Worm (Caenorhabditis elegans) whole organism, L2 larva: ENCODE measurements around the gene Y94H6A.5.
A peak's percentile ranks its signal among the peaks of the same experiment; 100 is the strongest.

Experiments used
- C34F6.9 ChIP-seq: fragments of 150-350 bp; optimal IDR thresholded peaks from 2 replicates; lab custom pipeline; 2014; ENCODE audit warnings: missing biosample characterization, missing genetic modification characterization
- R02D3.7 ChIP-seq: fragments of 150-350 bp; optimal IDR thresholded peaks from 2 replicates; lab custom pipeline; 2014; ENCODE audit warnings: missing biosample characterization, missing genetic modification characterization
- Y55F3AM.14 ChIP-seq: fragments of 200-800 bp; sonication (Bioruptor generic); optimal IDR thresholded peaks from 2 replicates; lab custom pipeline; 2018; ENCODE audit warnings: mild to moderate bottlenecking, missing genetic modification characterization, missing compliant biosample characterization
- ZK546.5 ChIP-seq: sonication (generic microtip); optimal IDR thresholded peaks from 2 replicates; lab custom pipeline; 2017; ENCODE audit warnings: missing biosample characterization, missing genetic modification characterization
- alr-1 ChIP-seq: fragments of 150-350 bp; optimal IDR thresholded peaks from 2 replicates; lab custom pipeline; 2014; ENCODE audit warnings: missing biosample characterization, missing genetic modification characterization
- aly-2 ChIP-seq: fragments of 150-350 bp; optimal IDR thresholded peaks from 2 replicates; lab custom pipeline; 2014; ENCODE audit warnings: missing biosample characterization, missing genetic modification characterization
- ama-1 ChIP-seq: fragments of 150-350 bp; optimal IDR thresholded peaks from 2 replicates; lab custom pipeline; 2018; ENCODE audit warnings: inconsistent platforms
- ceh-16 ChIP-seq: fragments of 150-350 bp; optimal IDR thresholded peaks from 2 replicates; lab custom pipeline; 2014; ENCODE audit warnings: missing biosample characterization, missing genetic modification characterization
- crh-2 ChIP-seq: sonication (generic microtip); optimal IDR thresholded peaks from 2 replicates; lab custom pipeline; 2017; ENCODE audit warnings: missing biosample characterization, missing genetic modification characterization
- dmd-4 ChIP-seq: sonication (generic microtip); optimal IDR thresholded peaks from 2 replicates; lab custom pipeline; 2017; ENCODE audit warnings: missing biosample characterization, missing genetic modification characterization
- egl-27 ChIP-seq: sonication (generic microtip); optimal IDR thresholded peaks from 3 replicates; lab custom pipeline; 2017; ENCODE audit warnings: missing biosample characterization, missing genetic modification reagents, missing genetic modification characterization
- elt-3 ChIP-seq: sonication (generic microtip); optimal IDR thresholded peaks from 2 replicates; lab custom pipeline; 2017; ENCODE audit warnings: missing biosample characterization, missing genetic modification characterization
- fos-1 ChIP-seq: fragments of 150-350 bp; optimal IDR thresholded peaks from 2 replicates; lab custom pipeline; 2014; ENCODE audit warnings: missing biosample characterization, missing genetic modification characterization
- gmeb-1 ChIP-seq: fragments of 150-350 bp; optimal IDR thresholded peaks from 2 replicates; lab custom pipeline; 2014; ENCODE audit warnings: missing biosample characterization, missing genetic modification characterization
- lin-11 ChIP-seq: fragments of 150-350 bp; sonication (generic microtip); optimal IDR thresholded peaks from 2 replicates; lab custom pipeline; 2014; ENCODE audit warnings: missing biosample characterization, missing genetic modification characterization, inconsistent platforms, mixed read lengths
- lin-39 ChIP-seq: fragments of 150-350 bp; optimal IDR thresholded peaks from 2 replicates; lab custom pipeline; 2014; ENCODE audit warnings: missing biosample characterization, missing genetic modification reagents, missing genetic modification characterization
- lsy-2 ChIP-seq, 2 experiments: fragments of 150-350 bp in 1 of 2; sonication (generic microtip) in 1 of 2; optimal IDR thresholded peaks; 2 replicates each; lab custom pipeline; 2014 to 2017; ENCODE audit warnings: missing biosample characterization in 2 of 2, missing genetic modification characterization in 2 of 2
- mab-5 ChIP-seq: fragments of 150-350 bp; optimal IDR thresholded peaks from 2 replicates; lab custom pipeline; 2014; ENCODE audit warnings: missing biosample characterization, missing genetic modification characterization
- mbf-1 ChIP-seq: sonication (generic microtip); optimal IDR thresholded peaks from 2 replicates; lab custom pipeline; 2017; ENCODE audit warnings: missing biosample characterization, missing genetic modification characterization
- mdl-1 ChIP-seq, 2 experiments: fragments of 150-350 bp in 1 of 2; sonication (generic microtip) in 1 of 2; optimal IDR thresholded peaks; 2 replicates each; lab custom pipeline; 2017; ENCODE audit warnings: missing biosample characterization in 2 of 2, missing genetic modification characterization in 2 of 2
- nhr-10 ChIP-seq: sonication (generic microtip); optimal IDR thresholded peaks from 2 replicates; lab custom pipeline; 2017; ENCODE audit warnings: missing biosample characterization, missing genetic modification characterization
- nhr-12 ChIP-seq: fragments of 150-350 bp; optimal IDR thresholded peaks from 2 replicates; lab custom pipeline; 2014; ENCODE audit warnings: missing biosample characterization, missing genetic modification characterization
- nhr-129 ChIP-seq: fragments of 150-350 bp; optimal IDR thresholded peaks from 2 replicates; lab custom pipeline; 2014; ENCODE audit warnings: missing biosample characterization, missing genetic modification characterization
- nhr-21 ChIP-seq: fragments of 150-350 bp; optimal IDR thresholded peaks from 2 replicates; lab custom pipeline; 2014; ENCODE audit warnings: missing biosample characterization, missing genetic modification characterization
- nhr-23 ChIP-seq: fragments of 150-350 bp; optimal IDR thresholded peaks from 2 replicates; lab custom pipeline; 2014; ENCODE audit warnings: missing biosample characterization, missing genetic modification reagents, missing genetic modification characterization
- nhr-237 ChIP-seq: fragments of 150-350 bp; optimal IDR thresholded peaks from 2 replicates; lab custom pipeline; 2014; ENCODE audit warnings: missing biosample characterization, missing genetic modification characterization
- nhr-25 ChIP-seq: fragments of 150-350 bp; sonication (generic microtip); optimal IDR thresholded peaks from 3 replicates; lab custom pipeline; 2014; ENCODE audit warnings: missing biosample characterization, missing genetic modification characterization
- nhr-6 ChIP-seq: fragments of 150-350 bp; optimal IDR thresholded peaks from 2 replicates; lab custom pipeline; 2014; ENCODE audit warnings: missing biosample characterization, missing genetic modification characterization
- peb-1 ChIP-seq: fragments of 150-350 bp; optimal IDR thresholded peaks from 2 replicates; lab custom pipeline; 2014; ENCODE audit warnings: missing biosample characterization, missing genetic modification characterization
- sem-4 ChIP-seq: fragments of 150-350 bp; optimal IDR thresholded peaks from 2 replicates; lab custom pipeline; 2014; ENCODE audit warnings: missing biosample characterization, missing genetic modification reagents, missing genetic modification characterization
- skn-1 ChIP-seq: sonication (generic microtip); optimal IDR thresholded peaks from 2 replicates; lab custom pipeline; 2017; ENCODE audit warnings: missing biosample characterization, missing genetic modification characterization
- sma-3 ChIP-seq: sonication (generic microtip); optimal IDR thresholded peaks from 2 replicates; lab custom pipeline; 2016; ENCODE audit warnings: missing genetic modification reagents, missing genetic modification characterization, missing compliant biosample characterization
- sma-9 ChIP-seq, 2 experiments: fragments of 150-350 bp in 1 of 2; sonication (generic microtip) in 1 of 2; optimal IDR thresholded peaks; 2 replicates each; lab custom pipeline; 2014 to 2016; ENCODE audit warnings: missing genetic modification characterization in 2 of 2, mild to moderate bottlenecking in 1 of 2, missing biosample characterization in 1 of 2, missing compliant biosample characterization in 1 of 2, missing genetic modification reagents in 1 of 2, moderate library complexity in 1 of 2
- snpc-4 ChIP-seq: fragments of 150-350 bp; optimal IDR thresholded peaks from 2 replicates; lab custom pipeline; 2014; ENCODE audit warnings: missing biosample characterization, missing genetic modification characterization
- unc-39 ChIP-seq: fragments of 150-350 bp; optimal IDR thresholded peaks from 2 replicates; lab custom pipeline; 2014; ENCODE audit warnings: missing biosample characterization, missing genetic modification characterization
- unc-55 ChIP-seq: fragments of 150-350 bp; sonication (generic microtip); optimal IDR thresholded peaks from 3 replicates; lab custom pipeline; 2014; ENCODE audit warnings: missing biosample characterization, missing genetic modification reagents, missing genetic modification characterization
- unc-62 ChIP-seq: fragments of 150-350 bp; optimal IDR thresholded peaks from 2 replicates; lab custom pipeline; 2014; ENCODE audit warnings: missing biosample characterization, missing genetic modification reagents, missing genetic modification characterization
- zag-1 ChIP-seq: fragments of 150-350 bp; optimal IDR thresholded peaks from 2 replicates; lab custom pipeline; 2014; ENCODE audit warnings: missing biosample characterization, missing genetic modification characterization
- ztf-11 ChIP-seq: sonication (generic microtip); optimal IDR thresholded peaks from 2 replicates; lab custom pipeline; 2017; ENCODE audit warnings: missing biosample characterization, missing genetic modification characterization
- ztf-4 ChIP-seq: fragments of 150-350 bp; optimal IDR thresholded peaks from 2 replicates; lab custom pipeline; 2014; ENCODE audit warnings: missing biosample characterization, missing genetic modification characterization

The Y94H6A.5 gene

DNA sequence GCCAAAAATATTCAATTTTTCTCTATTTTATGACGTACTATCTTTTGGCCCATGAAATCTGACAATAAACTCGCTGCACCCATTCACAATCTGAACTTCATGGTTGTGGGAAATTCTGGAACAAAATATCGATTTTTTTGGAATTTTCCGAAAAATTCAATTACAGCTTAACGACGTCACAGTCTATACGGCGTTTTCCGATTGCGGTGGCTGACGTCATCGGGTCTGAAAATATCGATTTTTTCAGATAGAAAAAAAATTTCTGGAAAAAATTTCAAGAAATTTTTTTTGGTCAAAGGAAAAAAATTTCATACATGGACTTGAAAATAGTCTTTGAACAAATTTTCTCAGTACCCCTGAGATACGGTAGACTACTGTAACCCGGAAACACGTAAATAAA is 3.2 kb upstream of the Y94H6A.5 start, which contains the start of gene ubc-8:
TSS of gene ubc-8 (minus strand) at position 227 of the 400 bp plus-strand sequence.
- TF ChIP-seq nhr-6 (no peak), zag-1 (tag; lab: Kevin White, UChicago) (no peak), nhr-23 (tag; lab: Kevin White, UChicago) (no peak), lin-39 (tag; lab: Kevin White, UChicago) (no peak), mdl-1 (tag; optimal IDR thresholded peaks at IDR 0.05; lab: Kevin White, UChicago) (no peak), egl-27 (no peak)

DNA sequence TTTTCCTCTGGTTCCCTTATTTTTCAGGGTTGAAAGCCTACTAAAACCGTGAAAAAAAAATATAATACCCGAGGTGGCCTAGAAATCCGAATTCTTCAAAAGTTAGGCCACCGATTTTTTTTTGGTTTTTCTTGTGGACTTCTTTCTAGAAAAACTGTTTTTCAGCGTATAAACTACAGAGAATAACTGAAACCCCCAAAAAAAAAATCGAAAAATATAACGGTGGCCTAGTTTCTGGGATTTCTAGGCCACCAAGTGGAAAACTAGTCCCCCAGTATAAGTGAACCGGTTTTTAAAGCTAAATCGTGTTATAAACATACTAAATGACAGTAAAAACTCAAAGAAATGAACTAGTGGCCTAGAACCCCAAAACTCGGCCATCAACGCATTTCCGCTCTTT is 1.9 kb upstream of the Y94H6A.5 start:
- TF ChIP-seq egl-27 (no peak), nhr-237 (tag; lab: Kevin White, UChicago) (no peak), crh-2 (tag; lab: Kevin White, UChicago) (no peak), sma-3 (no peak), gmeb-1 (tag; lab: Kevin White, UChicago) (no peak), sem-4 (tag; lab: Kevin White, UChicago) (no peak)

DNA sequence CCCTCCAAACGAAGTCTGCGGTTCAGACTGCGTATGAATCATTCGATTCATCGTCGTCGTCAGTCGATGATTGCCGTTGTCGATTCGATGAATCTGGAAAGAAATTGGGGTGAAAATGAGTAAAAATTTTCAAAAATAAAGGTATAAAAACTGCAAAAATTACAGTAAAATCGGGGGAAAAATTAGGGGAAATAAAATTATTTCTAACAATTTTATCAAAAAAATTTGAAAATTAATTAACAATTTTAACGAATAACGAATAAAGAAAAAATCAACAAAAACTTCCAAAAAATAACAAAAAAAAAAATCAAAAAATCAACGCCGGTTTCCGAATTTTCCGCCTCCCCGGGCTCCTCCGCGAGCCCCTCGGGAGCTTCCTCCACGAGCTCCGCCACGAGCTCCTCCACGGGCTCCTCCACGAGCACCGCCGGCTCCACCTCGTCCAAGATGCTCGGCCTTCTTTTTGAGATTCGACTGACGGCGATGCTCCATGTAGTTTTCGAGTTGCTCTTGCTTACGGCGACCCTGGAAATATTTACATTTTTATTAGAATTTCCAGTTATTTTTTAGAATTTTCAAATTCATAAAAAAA is 15.0 kb downstream of the Y94H6A.5 start, which contains the start of gene egrh-3:
TSS of gene egrh-3 (minus strand) at position 51 of the 592 bp plus-strand sequence.
- TF ChIP-seq nhr-10 (tag; lab: Kevin White, UChicago) (no peak), ztf-4 (tag; lab: Kevin White, UChicago) (no peak), lin-11 (no peak), crh-2 (tag; lab: Kevin White, UChicago) (no peak), sma-3 (no peak), lsy-2 (tag; optimal IDR thresholded peaks at IDR 0.05; lab: Kevin White, UChicago) (no peak), nhr-12 (no peak), sem-4 (tag; lab: Kevin White, UChicago) (no peak), Y55F3AM.14 (GFP tag; lab: Kevin White, UChicago) (no peak), elt-3 (no peak), nhr-23 (tag; lab: Kevin White, UChicago) (no peak), fos-1 (tag; lab: Kevin White, UChicago) (no peak), nhr-25 (no peak), snpc-4 (tag; lab: Kevin White, UChicago) (no peak), unc-55 (GFP tag; lab: Kevin White, UChicago) (no peak)

DNA sequence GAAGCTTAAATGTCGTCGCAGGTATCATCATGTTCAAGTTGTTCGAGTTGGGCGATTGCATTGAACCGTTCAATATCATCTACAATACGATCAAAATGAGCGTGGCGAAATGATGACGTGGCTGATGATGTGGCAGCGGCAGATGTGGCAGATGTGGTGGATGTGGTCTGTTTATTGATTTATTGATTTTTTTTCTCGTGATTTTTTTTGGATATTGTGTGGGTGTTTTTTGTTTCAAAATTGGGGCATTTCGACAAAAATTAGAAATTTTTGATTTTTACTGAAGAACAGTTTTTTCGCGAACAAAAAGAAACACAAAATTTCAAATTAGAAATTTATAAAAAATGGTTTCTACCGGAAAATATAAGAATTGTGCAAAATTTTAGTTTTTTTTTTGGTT is 23.5 kb downstream of the Y94H6A.5 start:
- no peak for TF ChIP-seq Y55F3AM.14 (GFP tag; lab: Kevin White, UChicago)
- no peak for TF ChIP-seq snpc-4 (tag; lab: Kevin White, UChicago)
- no peak for TF ChIP-seq sma-9 (GFP tag; optimal IDR thresholded peaks at IDR 0.05; lab: Kevin White, UChicago)
- no peak for TF ChIP-seq sma-9 (tag; optimal IDR thresholded peaks at IDR 0.05; lab: Kevin White, UChicago)
- no peak for TF ChIP-seq nhr-129 (tag; lab: Kevin White, UChicago)
- TF ChIP-seq nhr-12 = no peak
- TF ChIP-seq zag-1 (tag; lab: Kevin White, UChicago) = no peak
- no peak for TF ChIP-seq mbf-1 (tag; lab: Kevin White, UChicago)

DNA sequence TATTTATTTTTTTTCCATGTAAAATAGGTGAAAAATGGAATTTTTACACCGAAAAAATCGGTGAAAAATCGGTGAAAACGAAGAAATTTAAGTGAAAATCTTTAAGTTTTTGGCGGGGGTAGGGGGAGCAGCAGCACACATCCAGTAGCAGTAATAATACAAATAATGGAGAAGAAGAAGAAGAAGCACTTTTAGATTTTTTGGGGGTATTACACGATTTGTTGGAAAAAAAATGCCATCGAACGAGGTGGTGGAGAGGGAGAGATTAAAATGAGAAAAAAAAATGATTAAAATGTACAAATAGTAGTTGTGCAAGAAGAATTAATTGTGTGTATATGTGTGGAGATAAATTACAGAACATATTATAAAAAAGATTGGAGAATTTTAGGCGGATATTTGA is 25.6 kb downstream of the Y94H6A.5 start:
- TF ChIP-seq ama-1 (lab: Kevin White, UChicago) = no peak
- TF ChIP-seq alr-1 (tag; lab: Kevin White, UChicago) = no peak
- TF ChIP-seq nhr-21 (tag; lab: Kevin White, UChicago) = no peak
- no peak for TF ChIP-seq aly-2 (tag; lab: Kevin White, UChicago)

DNA sequence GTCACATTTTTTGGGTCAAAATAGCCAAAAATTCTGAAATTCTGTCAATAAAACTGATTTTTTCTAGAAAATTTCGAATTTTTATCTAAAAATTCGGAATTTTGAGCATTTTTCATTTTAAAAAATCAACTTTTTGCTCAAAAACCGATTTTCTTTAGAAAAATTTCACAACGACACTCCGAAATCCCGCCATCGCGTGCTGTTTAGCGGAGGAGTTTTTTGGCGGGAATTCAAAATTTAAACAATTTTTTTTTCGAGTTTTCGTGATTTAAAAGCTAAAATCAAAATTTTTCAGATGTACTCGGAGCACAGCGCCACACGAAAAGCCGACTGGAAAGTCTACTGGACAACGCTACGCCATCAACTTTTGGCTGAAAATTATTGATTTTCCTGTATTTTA is 26.1 kb downstream of the Y94H6A.5 start:
- no peak for TF ChIP-seq mdl-1 (tag; optimal IDR thresholded peaks at IDR 0.05; lab: Kevin White, UChicago)
- no peak for TF ChIP-seq nhr-6

DNA sequence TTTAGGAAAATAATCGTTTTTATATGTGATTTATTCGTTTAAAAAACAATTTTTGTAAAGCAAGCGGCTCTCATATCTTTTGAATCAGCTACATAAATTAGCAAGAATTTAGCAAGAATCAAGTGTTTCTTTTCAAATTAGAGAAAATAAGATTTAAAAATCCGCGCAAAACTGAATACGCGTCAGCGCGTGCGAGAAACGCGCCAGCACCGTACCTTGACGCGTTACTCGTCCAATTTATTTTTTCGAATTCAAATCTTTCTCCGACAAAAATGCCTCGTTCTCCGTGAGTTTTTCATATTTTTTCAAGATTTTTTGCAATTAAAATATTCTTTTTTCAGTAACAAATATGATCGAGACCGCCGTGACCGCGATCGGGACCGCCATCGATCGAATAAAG is 27.5 kb downstream of the Y94H6A.5 start, which contains the start of gene Y94H6A.3:
TSS of gene Y94H6A.3 (plus strand) at position 232 of the 400 bp plus-strand sequence.
- no peak for TF ChIP-seq nhr-12
- peak; percentile 99 for TF ChIP-seq gmeb-1 (tag; lab: Kevin White, UChicago)
- TF ChIP-seq elt-3 = no peak
- TF ChIP-seq unc-39 (tag; lab: Kevin White, UChicago) = no peak
- no peak for TF ChIP-seq unc-62 (GFP tag; lab: Kevin White, UChicago)
- TF ChIP-seq skn-1 (tag; lab: Kevin White, UChicago) = no peak
- TF ChIP-seq mdl-1 (tag; optimal IDR thresholded peaks at IDR 0.05; lab: Kevin White, UChicago) = peak in 1 of 2 experiments; percentile 49
- peak; percentile 65 for TF ChIP-seq ama-1 (lab: Kevin White, UChicago)
- no peak for TF ChIP-seq alr-1 (tag; lab: Kevin White, UChicago)
- TF ChIP-seq ztf-11 = no peak
- TF ChIP-seq snpc-4 (tag; lab: Kevin White, UChicago) = peak; percentile 70
- no peak for TF ChIP-seq dmd-4 (tag; lab: Kevin White, UChicago)
- no peak for TF ChIP-seq nhr-23 (tag; lab: Kevin White, UChicago)
- TF ChIP-seq egl-27 = peak; percentile 76
- TF ChIP-seq mab-5 (tag; lab: Kevin White, UChicago) = peak; percentile 86
- peak; percentile 35 for TF ChIP-seq ZK546.5
- peak; percentile 60 for TF ChIP-seq R02D3.7 (tag; lab: Kevin White, UChicago)
- TF ChIP-seq ceh-16 (tag; lab: Kevin White, UChicago) = no peak
- TF ChIP-seq peb-1 (tag; lab: Kevin White, UChicago) = no peak
- TF ChIP-seq lin-11 = peak; percentile 86
- TF ChIP-seq aly-2 (tag; lab: Kevin White, UChicago) = no peak
- peak; percentile 92 for TF ChIP-seq C34F6.9
